Worm (Caenorhabditis elegans) whole organism, mixed stage, embryonic: ENCODE results near the gene let-2.
A peak's percentile ranks its signal among the peaks of the same experiment; 100 is the strongest.

Experiments used
- M03D4.4 ChIP-seq: sonication (generic microtip); optimal IDR thresholded peaks from 2 replicates; lab custom pipeline; 2017; ENCODE audit warnings: mild to moderate bottlenecking, missing genetic modification characterization, missing compliant biosample characterization
- bed-3 ChIP-seq: fragments of 200-800 bp; sonication (Bioruptor generic); optimal IDR thresholded peaks from 3 replicates; lab custom pipeline; 2018; ENCODE audit warnings: mild to moderate bottlenecking, missing genetic modification characterization, moderate library complexity, missing compliant biosample characterization
- blmp-1 ChIP-seq: fragments of 150-350 bp; optimal IDR thresholded peaks from 2 replicates; lab custom pipeline; 2014; ENCODE audit warnings: missing biosample characterization, missing genetic modification characterization
- ceh-39 ChIP-seq: fragments of 150-350 bp; optimal IDR thresholded peaks from 2 replicates; lab custom pipeline; 2014; ENCODE audit warnings: missing biosample characterization, missing genetic modification characterization
- ceh-43 ChIP-seq: fragments of 200-800 bp; sonication (Bioruptor generic); optimal IDR thresholded peaks from 2 replicates; lab custom pipeline; 2018; ENCODE audit warnings: mild to moderate bottlenecking, missing genetic modification characterization, moderate library complexity, missing compliant biosample characterization
- ceh-83 ChIP-seq: fragments of 200-800 bp; sonication (Bioruptor generic); optimal IDR thresholded peaks from 2 replicates; lab custom pipeline; 2018; ENCODE audit warnings: mild to moderate bottlenecking, missing genetic modification characterization, missing compliant biosample characterization
- ces-1 ChIP-seq: fragments of 150-350 bp; optimal IDR thresholded peaks from 2 replicates; lab custom pipeline; 2014; ENCODE audit warnings: missing biosample characterization, missing genetic modification reagents, missing genetic modification characterization
- cnd-1 ChIP-seq: fragments of 200-800 bp; sonication (Bioruptor generic); optimal IDR thresholded peaks from 2 replicates; lab custom pipeline; 2018; ENCODE audit warnings: mild to moderate bottlenecking, missing genetic modification characterization, missing compliant biosample characterization
- elt-3 ChIP-seq: fragments of 150-350 bp; optimal IDR thresholded peaks from 2 replicates; lab custom pipeline; 2014; ENCODE audit warnings: missing biosample characterization, missing genetic modification characterization
- flh-1 ChIP-seq: fragments of 200-800 bp; sonication (Bioruptor generic); optimal IDR thresholded peaks from 2 replicates; lab custom pipeline; 2018; ENCODE audit warnings: mild to moderate bottlenecking, missing genetic modification characterization, moderate library complexity, missing compliant biosample characterization
- ham-2 ChIP-seq: fragments of 200-800 bp; sonication (Bioruptor generic); optimal IDR thresholded peaks from 2 replicates; lab custom pipeline; 2018; ENCODE audit warnings: mild to moderate bottlenecking, missing genetic modification characterization, missing compliant biosample characterization
- hlh-1 ChIP-seq: fragments of 150-350 bp; optimal IDR thresholded peaks from 2 replicates; lab custom pipeline; 2014; ENCODE audit warnings: missing biosample characterization, missing genetic modification reagents, missing genetic modification characterization
- lin-13 ChIP-seq: fragments of 150-350 bp; optimal IDR thresholded peaks from 2 replicates; lab custom pipeline; 2014; ENCODE audit warnings: missing biosample characterization, missing genetic modification characterization
- lin-32 ChIP-seq: fragments of 200-800 bp; sonication (Bioruptor generic); optimal IDR thresholded peaks from 2 replicates; lab custom pipeline; 2018; ENCODE audit warnings: mild to moderate bottlenecking, missing genetic modification characterization, missing compliant biosample characterization
- lsy-2 ChIP-seq: fragments of 150-350 bp; optimal IDR thresholded peaks from 2 replicates; lab custom pipeline; 2014; ENCODE audit warnings: missing biosample characterization, missing genetic modification characterization
- mab-5 ChIP-seq: fragments of 150-350 bp; optimal IDR thresholded peaks from 2 replicates; lab custom pipeline; 2014; ENCODE audit warnings: missing biosample characterization, missing genetic modification characterization
- mls-2 ChIP-seq: sonication (generic microtip); optimal IDR thresholded peaks from 2 replicates; lab custom pipeline; 2016; ENCODE audit warnings: mild to moderate bottlenecking, missing genetic modification characterization, moderate library complexity, missing compliant biosample characterization
- nhr-12 ChIP-seq: fragments of 150-350 bp; optimal IDR thresholded peaks from 2 replicates; lab custom pipeline; 2014; ENCODE audit warnings: missing biosample characterization, missing genetic modification characterization
- nhr-2 ChIP-seq: fragments of 150-350 bp; optimal IDR thresholded peaks from 2 replicates; lab custom pipeline; 2014; ENCODE audit warnings: missing biosample characterization, missing genetic modification characterization
- nhr-237 ChIP-seq: fragments of 150-350 bp; optimal IDR thresholded peaks from 2 replicates; lab custom pipeline; 2014; ENCODE audit warnings: missing biosample characterization, missing genetic modification characterization
- nhr-76 ChIP-seq: sonication (generic microtip); optimal IDR thresholded peaks from 2 replicates; lab custom pipeline; 2017; ENCODE audit warnings: missing biosample characterization, missing genetic modification characterization
- pha-4 ChIP-seq: fragments of 150-350 bp; optimal IDR thresholded peaks from 2 replicates; lab custom pipeline; 2018; ENCODE audit warnings: missing biosample characterization, missing genetic modification reagents, missing genetic modification characterization
- sem-2 ChIP-seq: fragments of 200-800 bp; sonication (Bioruptor generic); optimal IDR thresholded peaks from 2 replicates; lab custom pipeline; 2018; ENCODE audit warnings: mild to moderate bottlenecking, missing genetic modification characterization, missing compliant biosample characterization
- snpc-4 ChIP-seq: fragments of 150-350 bp; optimal IDR thresholded peaks from 2 replicates; lab custom pipeline; 2014; ENCODE audit warnings: missing biosample characterization, missing genetic modification characterization
- sptf-1 ChIP-seq: sonication (generic microtip); optimal IDR thresholded peaks from 2 replicates; lab custom pipeline; 2017; ENCODE audit warnings: mild to moderate bottlenecking, missing genetic modification characterization, moderate library complexity, missing compliant biosample characterization
- tbx-8 ChIP-seq: fragments of 200-800 bp; sonication (Bioruptor generic); optimal IDR thresholded peaks from 2 replicates; lab custom pipeline; 2018; ENCODE audit warnings: mild to moderate bottlenecking, missing genetic modification characterization, moderate library complexity, missing compliant biosample characterization
- unc-120 ChIP-seq: sonication (generic microtip); optimal IDR thresholded peaks from 2 replicates; lab custom pipeline; 2017; ENCODE audit warnings: missing genetic modification characterization, missing compliant biosample characterization; ENCODE audit not compliant: poor library complexity, severe bottlenecking
- unc-39 ChIP-seq: fragments of 150-350 bp; optimal IDR thresholded peaks from 2 replicates; lab custom pipeline; 2014; ENCODE audit warnings: missing biosample characterization, missing genetic modification characterization
- unc-62 ChIP-seq: fragments of 150-350 bp; optimal IDR thresholded peaks from 2 replicates; lab custom pipeline; 2014; ENCODE audit warnings: missing biosample characterization, missing genetic modification reagents, missing genetic modification characterization
- zip-8 ChIP-seq: fragments of 150-350 bp; optimal IDR thresholded peaks from 2 replicates; lab custom pipeline; 2014; ENCODE audit warnings: missing biosample characterization, missing genetic modification characterization
- ztf-11 ChIP-seq: fragments of 150-350 bp; optimal IDR thresholded peaks from 2 replicates; lab custom pipeline; 2014; ENCODE audit warnings: missing biosample characterization, missing genetic modification characterization

The let-2 gene

DNA sequence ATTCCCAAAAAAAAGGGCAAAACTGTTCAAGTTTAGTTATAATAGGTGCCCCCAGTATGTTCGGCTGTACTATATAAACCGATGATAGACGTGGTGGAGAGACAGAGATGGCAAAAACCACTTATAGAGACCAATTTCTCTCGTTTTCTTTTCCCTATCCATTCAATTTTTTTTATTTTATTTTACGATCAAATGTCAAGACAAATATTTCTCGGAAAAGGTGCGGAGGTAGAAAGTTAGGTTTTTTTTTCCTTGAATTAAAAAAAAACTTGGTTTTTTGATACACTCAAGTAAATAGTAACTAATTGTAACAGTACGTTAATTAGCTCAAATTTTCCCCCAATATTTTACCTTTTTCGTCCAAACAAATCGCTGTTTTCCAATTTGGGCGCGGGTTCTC is 13.6 kb upstream of the let-2 start:
- TF ChIP-seq nhr-76 (tag; lab: Kevin White, UChicago) (no peak), lsy-2 (tag; lab: Kevin White, UChicago) (no peak), unc-120 (tag; lab: Kevin White, UChicago) (no peak), nhr-12 (tag; lab: Kevin White, UChicago) (no peak), snpc-4 (tag; lab: Kevin White, UChicago) (no peak), zip-8 (no peak), nhr-237 (tag; lab: Kevin White, UChicago) (no peak), unc-39 (tag; lab: Kevin White, UChicago) (no peak), lin-32 (GFP tag; lab: Kevin White, UChicago) (no peak), ceh-43 (GFP tag; lab: Kevin White, UChicago) (no peak), pha-4 (tag; lab: Kevin White, UChicago) (no peak), mls-2 (tag; lab: Kevin White, UChicago) (no peak), lin-13 (tag; lab: Kevin White, UChicago) (no peak)

DNA sequence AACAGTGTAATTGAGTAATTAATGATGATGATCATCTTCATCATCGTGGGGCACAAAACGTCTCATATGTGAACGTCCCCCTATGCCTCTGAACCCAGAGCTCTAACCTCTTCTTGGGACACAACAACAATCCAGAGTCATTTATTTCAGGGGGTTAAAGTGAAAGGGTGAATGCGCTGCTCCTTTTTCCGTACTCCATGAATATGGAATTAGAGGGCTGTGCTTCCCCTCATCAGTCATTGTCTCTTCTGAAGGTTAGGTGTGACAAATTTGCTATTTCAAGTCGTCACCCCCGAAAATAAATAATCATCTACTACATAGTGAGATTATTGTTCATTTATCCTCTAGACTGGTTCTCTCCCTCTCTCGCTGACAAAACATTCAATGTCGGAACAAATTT is 13.2 kb upstream of the let-2 start:
- TF ChIP-seq blmp-1 (no peak), nhr-2 (tag; lab: Kevin White, UChicago) (no peak), zip-8 (no peak), ceh-39 (no peak), lin-32 (GFP tag; lab: Kevin White, UChicago) (no peak), unc-62 (GFP tag; lab: Kevin White, UChicago) (peak; percentile 5)

DNA sequence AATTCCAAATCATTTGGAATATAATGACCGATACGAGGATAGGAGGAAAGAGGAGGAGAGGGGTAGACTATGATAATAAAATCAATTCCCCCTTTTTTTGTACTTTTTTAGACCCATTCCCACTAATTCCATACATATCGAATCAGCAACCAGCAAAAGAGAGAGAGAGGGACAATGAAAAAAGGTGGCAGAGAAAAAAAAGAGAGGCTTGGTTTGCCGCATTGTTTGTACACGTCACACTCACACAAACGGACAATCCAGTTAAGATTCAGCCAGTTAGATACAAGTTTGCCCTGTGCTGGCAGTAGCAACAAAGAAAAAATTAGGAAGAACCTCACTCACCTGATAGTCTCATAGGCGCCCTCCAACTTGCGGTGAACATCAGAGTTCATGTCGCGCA is 11.8 kb upstream of the let-2 start:
- TF ChIP-seq mls-2 (tag; lab: Kevin White, UChicago) (no peak), unc-120 (tag; lab: Kevin White, UChicago) (peak; percentile 8)

DNA sequence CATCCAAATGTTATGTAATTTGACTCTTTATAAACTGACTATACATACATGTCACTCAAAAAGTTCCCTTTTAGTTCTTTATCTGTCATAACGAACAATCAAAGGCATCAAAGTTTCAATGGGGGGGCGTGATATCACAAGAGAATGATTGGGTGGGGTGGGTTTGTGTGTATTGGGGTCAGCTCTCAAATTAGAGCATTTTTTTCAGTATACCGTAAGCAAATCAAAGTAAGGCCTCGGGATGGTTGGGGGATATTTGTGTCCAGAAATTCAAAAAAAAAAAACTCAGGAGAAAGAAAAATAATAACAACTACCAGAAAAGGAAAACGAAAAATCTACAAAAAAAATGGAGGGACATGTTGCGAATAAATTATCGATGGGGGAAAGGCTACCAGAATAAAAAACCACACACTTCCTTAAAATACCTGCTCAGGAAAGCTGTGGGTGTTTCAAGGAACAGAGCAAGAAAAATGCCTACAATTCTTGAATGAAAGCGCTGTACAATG is 9.3 kb upstream of the let-2 start, which contains the start of gene F01G12.18:
F01G12.18 (minus strand) TSS at position 51 of the 506 bp plus-strand sequence.
- TF ChIP-seq mls-2 (tag; lab: Kevin White, UChicago) (no peak), unc-120 (tag; lab: Kevin White, UChicago) (no peak), pha-4 (tag; lab: Kevin White, UChicago) (no peak), nhr-12 (tag; lab: Kevin White, UChicago) (no peak), nhr-2 (tag; lab: Kevin White, UChicago) (no peak), ham-2 (GFP tag; lab: Kevin White, UChicago) (no peak), snpc-4 (tag; lab: Kevin White, UChicago) (no peak), unc-62 (GFP tag; lab: Kevin White, UChicago) (no peak), elt-3 (tag; lab: Kevin White, UChicago) (no peak), ceh-43 (GFP tag; lab: Kevin White, UChicago) (no peak), bed-3 (no peak), lsy-2 (tag; lab: Kevin White, UChicago) (no peak), ces-1 (no peak), mab-5 (tag; lab: Kevin White, UChicago) (no peak), nhr-76 (tag; lab: Kevin White, UChicago) (no peak), tbx-8 (GFP tag; lab: Kevin White, UChicago) (no peak), blmp-1 (no peak), sptf-1 (no peak), sem-2 (GFP tag; lab: Kevin White, UChicago) (no peak), ceh-39 (no peak)

- peak; percentile 58 for TF ChIP-seq mab-5 (tag; lab: Kevin White, UChicago)
- TF ChIP-seq tbx-8 (GFP tag; lab: Kevin White, UChicago) = no peak
- no peak for TF ChIP-seq lin-32 (GFP tag; lab: Kevin White, UChicago)
- peak; percentile 97 for TF ChIP-seq unc-120 (tag; lab: Kevin White, UChicago)
- no peak for TF ChIP-seq pha-4 (tag; lab: Kevin White, UChicago)
- no peak for TF ChIP-seq flh-1
- no peak for TF ChIP-seq ztf-11 (tag; lab: Kevin White, UChicago)
- peak; percentile 93 for TF ChIP-seq unc-62 (GFP tag; lab: Kevin White, UChicago)
- TF ChIP-seq ceh-43 (GFP tag; lab: Kevin White, UChicago) = no peak
- TF ChIP-seq blmp-1 = no peak
- peak; percentile 11 for TF ChIP-seq M03D4.4 (tag; lab: Kevin White, UChicago)
- TF ChIP-seq hlh-1 (tag; lab: Kevin White, UChicago) = peak; percentile 99
- peak; percentile 25 for TF ChIP-seq ceh-83 (GFP tag; lab: Kevin White, UChicago)
- TF ChIP-seq cnd-1 (tag; lab: Kevin White, UChicago) = no peak
These were observed 3.0 kb upstream of the let-2 start for ce11 chrX:16392107-16392506.
